Fruit fly (Drosophila melanogaster) whole organism, wandering third instar larva: ENCODE measurements around the gene Osi8.

Experiments used
- Dfd ChIP-seq: fragments of >200 bp; optimal IDR thresholded peaks from 2 replicates; lab custom pipeline; 2017; ENCODE audit warnings: missing biosample characterization, missing genetic modification characterization
- Myc ChIP-seq: fragments of >200 bp; optimal IDR thresholded peaks from 2 replicates; lab custom pipeline; 2017
- Rel ChIP-seq, 2 experiments: fragments of 200-800 bp; sonication (Bioruptor generic) in 1 of 2; optimal IDR thresholded peaks; 2 replicates in 1 of 2; 3 replicates in 1 of 2; lab custom pipeline; 2016 to 2019; ENCODE audit warnings: mild to moderate bottlenecking in 2 of 2, missing biosample characterization in 2 of 2, missing genetic modification characterization in 2 of 2, moderate library complexity in 1 of 2
- br ChIP-seq: fragments of 200-800 bp; sonication (Bioruptor generic); optimal IDR thresholded peaks from 2 replicates; lab custom pipeline; 2016; ENCODE audit warnings: missing biosample characterization, missing genetic modification characterization
- dmrt93B ChIP-seq: fragments of 200-800 bp; sonication (Bioruptor generic); optimal IDR thresholded peaks from 2 replicates; lab custom pipeline; 2018; ENCODE audit warnings: missing biosample characterization, mild to moderate bottlenecking, missing genetic modification characterization
- ey ChIP-seq: fragments of 200-800 bp; sonication (Bioruptor generic); optimal IDR thresholded peaks from 2 replicates; lab custom pipeline; 2016; ENCODE audit warnings: missing biosample characterization, missing genetic modification characterization
- foxo ChIP-seq, 2 experiments: fragments of 200-800 bp; sonication (Bioruptor generic); optimal IDR thresholded peaks; 2 replicates in 1 of 2; 3 replicates in 1 of 2; lab custom pipeline; 2016 to 2017; ENCODE audit warnings: missing biosample characterization in 2 of 2, missing genetic modification characterization in 2 of 2
- rgr ChIP-seq: fragments of 200-800 bp; sonication (Bioruptor generic); optimal IDR thresholded peaks from 3 replicates; lab custom pipeline; 2016; ENCODE audit warnings: missing biosample characterization, mild to moderate bottlenecking, missing genetic modification characterization
- sv ChIP-seq: fragments of 200-800 bp; sonication (Bioruptor generic); optimal IDR thresholded peaks from 3 replicates; lab custom pipeline; 2016; ENCODE audit warnings: missing biosample characterization, missing genetic modification characterization
- tai ChIP-seq: sonication (Bioruptor generic); optimal IDR thresholded peaks from 2 replicates; lab custom pipeline; 2016; ENCODE audit warnings: missing biosample characterization, missing genetic modification characterization

- TF ChIP-seq tai (GFP tag; lab: Kevin White, UChicago) (no peak), Dfd (no peak), sv (GFP tag; lab: Kevin White, UChicago) (no peak), br (no peak), foxo (GFP tag; optimal IDR thresholded peaks at IDR 0.05; lab: Kevin White, UChicago) (no peak), Rel (GFP tag; optimal IDR thresholded peaks at IDR 0.05; lab: Kevin White, UChicago) (no peak), Rel (tag; optimal IDR thresholded peaks at IDR 0.05; lab: Kevin White, UChicago) (no peak), rgr (GFP tag; lab: Kevin White, UChicago) (no peak), Myc (no peak), dmrt93B (GFP tag; lab: Kevin White, UChicago) (no peak), ey (GFP tag; lab: Kevin White, UChicago) (no peak)
These were observed 27.9 kb upstream of the Osi8 start, which contains the start of gene Osi5 for dm6 chr3R:6226997-6227562.
